Worm (Caenorhabditis elegans) whole organism, early embryonic: ENCODE data around the gene T05B4.12.

Experiments used
- aly-1 ChIP-seq: sonication (generic microtip); optimal IDR thresholded peaks from 2 replicates; lab custom pipeline; 2016; ENCODE audit warnings: missing genetic modification characterization, missing compliant biosample characterization
- ama-1 ChIP-seq: fragments of 150-350 bp; optimal IDR thresholded peaks from 2 replicates; lab custom pipeline; 2014
- hmg-4 ChIP-seq: fragments of 200-800 bp; sonication (Bioruptor generic); optimal IDR thresholded peaks from 2 replicates; lab custom pipeline; 2018; ENCODE audit warnings: mild to moderate bottlenecking, missing genetic modification characterization, missing compliant biosample characterization

- no peak for TF ChIP-seq ama-1 (lab: Kevin White, UChicago)
- TF ChIP-seq hmg-4 (GFP tag; lab: Kevin White, UChicago): no peak
- TF ChIP-seq aly-1 (tag; lab: Kevin White, UChicago): no peak
Observed at ce11 chrV:4143034-4143433, 17.2 kb upstream of the T05B4.12 start.
